Worm (Caenorhabditis elegans): Measurements from ENCODE around the gene ZK418.10.

Gene ZK418.10

ce11 chrIII:7067385-7067896, 23.1 kb downstream of the ZK418.10 start, which contains the start of gene ger-1:
TSS of gene ger-1 (minus strand) at chrIII:7067477.
- TF ChIP-seq unc-62 (GFP tag; optimal IDR thresholded peaks at IDR 0.05): no peak

- TF ChIP-seq unc-62 (GFP tag; optimal IDR thresholded peaks at IDR 0.05): no peak
Observed at ce11 chrIII:7064185-7064584, 26.3 kb downstream of the ZK418.10 start, which contains the start of gene R01H2.4. TSS of gene R01H2.4 (minus strand) at chrIII:7064285.

ce11 chrIII:7063061-7063460, 27.4 kb downstream of the ZK418.10 start:
- no peak for TF ChIP-seq unc-62 (GFP tag; optimal IDR thresholded peaks at IDR 0.05)

ce11 chrIII:7062580-7062979, 27.9 kb downstream of the ZK418.10 start, which contains the start of gene R01H2.1:
TSS of gene R01H2.1 (plus strand) at chrIII:7062880.
- no peak for TF ChIP-seq unc-62 (GFP tag; optimal IDR thresholded peaks at IDR 0.05)

- TF ChIP-seq unc-62 (GFP tag; optimal IDR thresholded peaks at IDR 0.05): no peak
Observed at ce11 chrIII:7060531-7061095, 29.9 kb downstream of the ZK418.10 start, which contains the start of gene egg-2. TSS of gene egg-2 (minus strand) at chrIII:7060583.

- no peak for TF ChIP-seq unc-62 (GFP tag; optimal IDR thresholded peaks at IDR 0.05)
Observed at ce11 chrIII:7056241-7056640, 34.3 kb downstream of the ZK418.10 start, which contains the start of gene R01H2.2. TSS of gene R01H2.2 (plus strand) at chrIII:7056541.

- no peak for TF ChIP-seq unc-62 (GFP tag; optimal IDR thresholded peaks at IDR 0.05)
Observed at ce11 chrIII:7045643-7046042, 44.8 kb downstream of the ZK418.10 start, which contains the start of gene R01H2.7. TSS of gene R01H2.7 (minus strand) at chrIII:7045743.

Measured in whole organism, dauer.